Fruit fly (Drosophila melanogaster) S2 (cell line): ENCODE measurements around the gene CG5653.

Source experiments
- CG8478 ChIP-seq: fragments of >200 bp; optimal IDR thresholded peaks from 2 replicates; lab custom pipeline; 2018
- CTCF ChIP-seq, 2 experiments: fragments of >200 bp; optimal IDR thresholded peaks; 2 replicates each; lab custom pipeline; 2018

DNA sequence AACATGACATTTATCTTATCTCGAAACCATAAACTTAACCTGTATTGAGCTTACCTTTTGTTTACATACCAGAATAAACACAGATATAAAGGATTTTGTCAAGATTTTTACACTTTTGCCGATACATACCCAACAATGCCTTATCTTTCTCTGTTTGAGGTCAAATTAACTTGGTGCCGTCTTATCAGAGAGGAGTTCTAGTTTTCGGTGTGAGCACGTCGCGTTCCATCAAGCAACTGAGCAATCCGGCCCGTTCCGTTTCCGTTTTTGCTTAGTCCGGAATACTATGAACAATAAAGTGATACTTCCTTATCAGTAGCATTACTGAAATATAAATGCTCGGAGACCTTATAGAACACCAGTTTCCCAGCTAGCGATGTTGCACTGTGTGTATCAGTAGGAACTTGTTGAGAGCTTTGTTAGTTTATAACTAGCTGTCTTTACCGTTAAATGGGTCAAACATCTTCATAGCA lies 19.7 kb upstream of the CG5653 start, which contains the start of gene Galk:
- TF ChIP-seq CG8478 (lab: Kevin White, UChicago) (no peak), CTCF (optimal IDR thresholded peaks at IDR 0.05; lab: Kevin White, UChicago) (no peak)
